Worm (Caenorhabditis elegans) whole organism, young adult: ENCODE measurements around the gene C25F9.6.

Experiments
- B0019.2 ChIP-seq: fragments of 200-800 bp; sonication (Bioruptor generic); conservative IDR thresholded peaks from 2 replicates; pipeline ENCODE4 v1.3.6; 2022; ENCODE audit warnings: missing genetic modification reagents, missing genetic modification characterization, missing compliant biosample characterization
- hlh-12 ChIP-seq: sonication (generic microtip); optimal IDR thresholded peaks from 2 replicates; lab custom pipeline; 2016; ENCODE audit warnings: missing genetic modification characterization, missing compliant biosample characterization
- madf-3 ChIP-seq: fragments of 200-800 bp; sonication (Bioruptor generic); IDR thresholded peaks from 2 replicates; pipeline ENCODE4 v1.3.6; 2022; ENCODE audit warnings: missing genetic modification reagents, missing genetic modification characterization, missing compliant biosample characterization
- madf-6 ChIP-seq: fragments of 200-800 bp; sonication (Bioruptor generic); IDR thresholded peaks from 2 replicates; pipeline ENCODE4 v1.3.6; 2022; ENCODE audit warnings: missing genetic modification reagents, missing genetic modification characterization, missing compliant biosample characterization

DNA sequence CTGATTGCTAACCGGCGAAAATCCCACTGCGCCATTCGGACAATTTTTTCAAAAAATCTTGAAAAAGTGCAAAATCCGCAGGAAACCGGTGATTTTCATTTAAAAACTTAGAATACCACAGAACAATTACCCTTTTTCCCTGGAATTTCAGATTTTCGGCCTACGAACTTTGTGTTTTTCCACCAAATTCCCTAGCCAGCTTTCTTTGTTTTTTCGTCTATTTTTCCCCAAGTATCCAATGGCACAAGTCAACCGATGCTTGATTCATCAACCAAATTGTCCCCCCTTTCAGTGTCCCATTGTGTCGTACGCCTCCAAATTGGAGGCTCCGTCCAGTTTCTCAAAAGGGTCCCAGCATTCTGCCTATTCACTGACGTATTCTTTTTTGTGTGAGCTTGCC, 34.9 kb downstream of the C25F9.6 start, which contains the start of gene Y43F8A.1:
- TF ChIP-seq hlh-12 (no peak), B0019.2 (GFP tag; lab: Robert Waterston, UW) (no peak), madf-3 (GFP tag; lab: Robert Waterston, UW) (no peak), madf-6 (GFP tag; lab: Robert Waterston, UW) (no peak)
